Worm (Caenorhabditis elegans) whole organism, L4 larva: ENCODE data around the gene C50B6.7.

Source experiments
- D1046.2 ChIP-seq: fragments of 200-800 bp; sonication (Bioruptor generic); IDR thresholded peaks from 2 replicates; pipeline ENCODE4 v1.3.6; 2022; ENCODE audit warnings: missing genetic modification characterization, missing compliant biosample characterization
- F10B5.3 ChIP-seq: sonication (generic microtip); optimal IDR thresholded peaks from 2 replicates; lab custom pipeline; 2016; ENCODE audit warnings: mild to moderate bottlenecking, missing genetic modification characterization, missing compliant biosample characterization
- F44E2.7 ChIP-seq: fragments of 200-800 bp; sonication (Bioruptor generic); IDR thresholded peaks from 2 replicates; pipeline ENCODE4 v2.1.2; 2022; ENCODE audit warnings: missing genetic modification characterization, missing compliant biosample characterization
- R02D3.7 ChIP-seq: fragments of 150-350 bp; sonication (generic microtip); optimal IDR thresholded peaks from 3 replicates; lab custom pipeline; 2014; ENCODE audit warnings: missing biosample characterization, missing genetic modification characterization
- Y105C5A.15 ChIP-seq: fragments of 200-800 bp; sonication (Bioruptor generic); IDR thresholded peaks from 2 replicates; pipeline ENCODE4 v1.3.6; 2022; ENCODE audit warnings: missing genetic modification characterization, missing compliant biosample characterization
- Y48G9A.11 ChIP-seq: fragments of 200-800 bp; sonication (Bioruptor generic); IDR thresholded peaks from 2 replicates; pipeline ENCODE4 v1.3.6; 2022; ENCODE audit warnings: missing genetic modification reagents, missing genetic modification characterization, missing compliant biosample characterization
- Y75B8A.6 ChIP-seq: fragments of 200-800 bp; sonication (Bioruptor generic); IDR thresholded peaks from 2 replicates; pipeline ENCODE4 v1.3.6; 2022; ENCODE audit warnings: missing genetic modification reagents, missing genetic modification characterization, missing compliant biosample characterization
- ZK337.2 ChIP-seq: fragments of 200-800 bp; sonication (Bioruptor generic); IDR thresholded peaks from 2 replicates; pipeline ENCODE4 v1.3.6; 2022; ENCODE audit warnings: missing genetic modification reagents, missing genetic modification characterization, missing compliant biosample characterization
- aha-1 ChIP-seq: fragments of 150-350 bp; peaks from one replicate; lab custom pipeline; 2014; ENCODE audit warnings: missing biosample characterization, missing genetic modification characterization
- ama-1 ChIP-seq: fragments of 150-350 bp; optimal IDR thresholded peaks from 2 replicates; lab custom pipeline; 2014; ENCODE audit warnings: inconsistent platforms, mixed read lengths
- arid-1 ChIP-seq: fragments of 200-800 bp; sonication (Bioruptor generic); conservative IDR thresholded peaks from 2 replicates; pipeline ENCODE4 v1.3.6; 2022; ENCODE audit warnings: missing genetic modification reagents, missing genetic modification characterization, missing compliant biosample characterization
- ceh-20 ChIP-seq: fragments of 200-800 bp; sonication (Bioruptor generic); IDR thresholded peaks from 2 replicates; pipeline ENCODE4 v1.3.6; 2022; ENCODE audit warnings: missing genetic modification reagents, missing genetic modification characterization, missing compliant biosample characterization
- ceh-28 ChIP-seq: fragments of 150-350 bp; optimal IDR thresholded peaks from 2 replicates; lab custom pipeline; 2014; ENCODE audit warnings: missing biosample characterization, missing genetic modification reagents, missing genetic modification characterization
- ceh-32 ChIP-seq: sonication (generic microtip); optimal IDR thresholded peaks from 2 replicates; lab custom pipeline; 2016; ENCODE audit warnings: mild to moderate bottlenecking, missing genetic modification characterization, missing compliant biosample characterization; ENCODE audit not compliant: poor library complexity
- ceh-82 ChIP-seq: sonication (generic microtip); optimal IDR thresholded peaks from 2 replicates; lab custom pipeline; 2017; ENCODE audit warnings: missing biosample characterization, missing genetic modification characterization
- ces-1 ChIP-seq: fragments of 150-350 bp; sonication (generic microtip); optimal IDR thresholded peaks from 4 replicates; lab custom pipeline; 2014; ENCODE audit warnings: missing biosample characterization, missing genetic modification reagents, missing genetic modification characterization
- ctbp-1 ChIP-seq: fragments of 200-800 bp; sonication (Bioruptor generic); IDR thresholded peaks from 2 replicates; pipeline ENCODE4 v1.3.6; 2022; ENCODE audit warnings: missing genetic modification reagents, missing genetic modification characterization, missing compliant biosample characterization
- daf-12 ChIP-seq: fragments of 150-350 bp; optimal IDR thresholded peaks from 2 replicates; lab custom pipeline; 2014; ENCODE audit warnings: missing biosample characterization, missing genetic modification reagents, missing genetic modification characterization
- dmd-9 ChIP-seq: fragments of 200-800 bp; sonication (Bioruptor generic); IDR thresholded peaks from 2 replicates; pipeline ENCODE4 v1.3.6; 2022; ENCODE audit warnings: missing genetic modification reagents, missing genetic modification characterization, missing compliant biosample characterization
- dpl-1 ChIP-seq: fragments of 150-350 bp; optimal IDR thresholded peaks from 2 replicates; lab custom pipeline; 2014; ENCODE audit warnings: missing biosample characterization, missing genetic modification reagents, missing genetic modification characterization
- duxl-1 ChIP-seq: sonication (generic microtip); optimal IDR thresholded peaks from 2 replicates; lab custom pipeline; 2016; ENCODE audit warnings: mild to moderate bottlenecking, missing genetic modification characterization, moderate library complexity, missing compliant biosample characterization; ENCODE audit not compliant: poor library complexity
- dve-1 ChIP-seq: sonication (generic microtip); optimal IDR thresholded peaks from 2 replicates; lab custom pipeline; 2017; ENCODE audit warnings: antibody characterized with exemption, mild to moderate bottlenecking, missing genetic modification characterization, missing compliant biosample characterization; ENCODE audit not compliant: insufficient read depth
- fkh-10 ChIP-seq: fragments of 150-350 bp; optimal IDR thresholded peaks from 2 replicates; lab custom pipeline; 2014; ENCODE audit warnings: missing biosample characterization, missing genetic modification reagents, missing genetic modification characterization
- fos-1 ChIP-seq: fragments of 150-350 bp; optimal IDR thresholded peaks from 2 replicates; lab custom pipeline; 2014; ENCODE audit warnings: missing biosample characterization, missing genetic modification characterization
- hlh-11 ChIP-seq: fragments of 200-800 bp; sonication (Bioruptor generic); optimal IDR thresholded peaks from 2 replicates; lab custom pipeline; 2018; ENCODE audit warnings: mild to moderate bottlenecking, missing genetic modification characterization, missing compliant biosample characterization
- hlh-30 ChIP-seq: sonication (generic microtip); optimal IDR thresholded peaks from 2 replicates; lab custom pipeline; 2017; ENCODE audit warnings: antibody characterized with exemption, mild to moderate bottlenecking, missing genetic modification characterization, missing compliant biosample characterization; ENCODE audit not compliant: insufficient read depth
- hmg-1.1 ChIP-seq: fragments of 200-800 bp; sonication (Bioruptor generic); IDR thresholded peaks from 2 replicates; pipeline ENCODE4 v1.3.6; 2022; ENCODE audit warnings: missing genetic modification reagents, missing genetic modification characterization, missing compliant biosample characterization
- jun-1 ChIP-seq: fragments of 150-350 bp; optimal IDR thresholded peaks from 2 replicates; lab custom pipeline; 2014; ENCODE audit warnings: missing biosample characterization, missing genetic modification reagents, missing genetic modification characterization
- lim-7 ChIP-seq: fragments of 200-800 bp; sonication (Bioruptor generic); IDR thresholded peaks from 2 replicates; pipeline ENCODE4 v1.3.6; 2022; ENCODE audit warnings: missing genetic modification characterization, missing compliant biosample characterization
- lin-38 ChIP-seq: fragments of 200-800 bp; sonication (Bioruptor generic); IDR thresholded peaks from 2 replicates; pipeline ENCODE4 v1.3.6; 2022; ENCODE audit warnings: missing genetic modification reagents, missing genetic modification characterization, missing compliant biosample characterization
- lsy-2 ChIP-seq, 2 experiments: fragments of 150-350 bp in 1 of 2; sonication (generic microtip) in 1 of 2; optimal IDR thresholded peaks; 2 replicates each; lab custom pipeline; 2014 to 2017; ENCODE audit warnings: missing biosample characterization in 2 of 2, missing genetic modification characterization in 2 of 2
- madf-9 ChIP-seq: fragments of 200-800 bp; sonication (Bioruptor generic); conservative IDR thresholded peaks from 2 replicates; pipeline ENCODE4 v1.3.6; 2022; ENCODE audit warnings: missing genetic modification reagents, missing genetic modification characterization, missing compliant biosample characterization
- mdt-29 ChIP-seq: fragments of 200-800 bp; sonication (Bioruptor generic); IDR thresholded peaks from 2 replicates; pipeline ENCODE4 v1.3.6; 2022; ENCODE audit warnings: missing genetic modification reagents, missing genetic modification characterization, missing compliant biosample characterization
- mep-1 ChIP-seq: fragments of 150-350 bp; sonication (generic microtip); optimal IDR thresholded peaks from 3 replicates; lab custom pipeline; 2014; ENCODE audit warnings: missing biosample characterization, missing genetic modification characterization
- mes-2 ChIP-seq: sonication (generic microtip); optimal IDR thresholded peaks from 2 replicates; lab custom pipeline; 2016; ENCODE audit warnings: missing genotype, mild to moderate bottlenecking, missing genetic modification characterization, missing compliant biosample characterization; ENCODE audit not compliant: poor library complexity, severe bottlenecking
- mxl-2 ChIP-seq: fragments of 200-800 bp; sonication (Bioruptor generic); conservative IDR thresholded peaks from 2 replicates; pipeline ENCODE4 v1.3.6; 2022; ENCODE audit warnings: missing genetic modification reagents, missing genetic modification characterization, missing compliant biosample characterization
- nhr-10 ChIP-seq: fragments of 150-350 bp; optimal IDR thresholded peaks from 2 replicates; lab custom pipeline; 2014; ENCODE audit warnings: missing biosample characterization, missing genetic modification characterization
- nhr-102 ChIP-seq: sonication (generic microtip); optimal IDR thresholded peaks from 2 replicates; lab custom pipeline; 2016; ENCODE audit warnings: mild to moderate bottlenecking, missing genetic modification characterization, moderate library complexity, missing compliant biosample characterization
- nhr-111 ChIP-seq: fragments of 200-800 bp; sonication (Bioruptor generic); optimal IDR thresholded peaks from 2 replicates; lab custom pipeline; 2018; ENCODE audit warnings: mild to moderate bottlenecking, missing genetic modification characterization, missing compliant biosample characterization
- nhr-28 ChIP-seq: fragments of 150-350 bp; optimal IDR thresholded peaks from 2 replicates; lab custom pipeline; 2014; ENCODE audit warnings: missing biosample characterization, missing genetic modification characterization
- nhr-42 ChIP-seq: fragments of 200-800 bp; sonication (Bioruptor generic); IDR thresholded peaks from 2 replicates; pipeline ENCODE4 v1.3.6; 2022; ENCODE audit warnings: missing genetic modification characterization, missing compliant biosample characterization
- nhr-48 ChIP-seq: sonication (generic microtip); optimal IDR thresholded peaks from 2 replicates; lab custom pipeline; 2016; ENCODE audit warnings: mild to moderate bottlenecking, missing genetic modification characterization, missing compliant biosample characterization
- nhr-76 ChIP-seq: fragments of 150-350 bp; optimal IDR thresholded peaks from 2 replicates; lab custom pipeline; 2014; ENCODE audit warnings: missing biosample characterization, missing genetic modification characterization
- nhr-77 ChIP-seq: fragments of 150-350 bp; optimal IDR thresholded peaks from 2 replicates; lab custom pipeline; 2014; ENCODE audit warnings: missing biosample characterization, missing genetic modification characterization
- php-3 ChIP-seq: fragments of 200-800 bp; sonication (Bioruptor generic); IDR thresholded peaks from 2 replicates; pipeline ENCODE4 v1.3.6; 2022; ENCODE audit warnings: missing genetic modification reagents, missing genetic modification characterization, missing compliant biosample characterization
- pqm-1 ChIP-seq: sonication (generic microtip); optimal IDR thresholded peaks from 2 replicates; lab custom pipeline; 2017; ENCODE audit warnings: missing biosample characterization, missing genetic modification characterization
- snpc-4 ChIP-seq: fragments of 150-350 bp; optimal IDR thresholded peaks from 2 replicates; lab custom pipeline; 2014; ENCODE audit warnings: missing biosample characterization, missing genetic modification characterization
- spr-1 ChIP-seq: sonication (generic microtip); optimal IDR thresholded peaks from 2 replicates; lab custom pipeline; 2016; ENCODE audit warnings: mild to moderate bottlenecking, missing genetic modification characterization, missing compliant biosample characterization
- unc-39 ChIP-seq: sonication (generic microtip); optimal IDR thresholded peaks from 2 replicates; lab custom pipeline; 2017; ENCODE audit warnings: missing biosample characterization, missing genetic modification characterization
- unc-62 ChIP-seq, 3 experiments: fragments of 150-350 bp in 1 of 3; sonication (generic microtip); optimal IDR thresholded peaks in 2 of 3; peaks in 1 of 3; 1 replicate in 1 of 3; 2 replicates in 2 of 3; lab custom pipeline; 2014 to 2017; ENCODE audit warnings: missing biosample characterization in 3 of 3, missing genetic modification characterization in 3 of 3, missing genetic modification reagents in 3 of 3, missing genotype in 1 of 3
- zfp-2 ChIP-seq: sonication (generic microtip); optimal IDR thresholded peaks from 2 replicates; lab custom pipeline; 2016; ENCODE audit warnings: mild to moderate bottlenecking, missing genetic modification characterization, missing compliant biosample characterization
- zfp-3 ChIP-seq: fragments of 200-800 bp; sonication (Bioruptor generic); conservative IDR thresholded peaks from 2 replicates; pipeline ENCODE4 v1.3.6; 2022; ENCODE audit warnings: missing genetic modification reagents, missing genetic modification characterization, missing compliant biosample characterization

The C50B6.7 gene

DNA sequence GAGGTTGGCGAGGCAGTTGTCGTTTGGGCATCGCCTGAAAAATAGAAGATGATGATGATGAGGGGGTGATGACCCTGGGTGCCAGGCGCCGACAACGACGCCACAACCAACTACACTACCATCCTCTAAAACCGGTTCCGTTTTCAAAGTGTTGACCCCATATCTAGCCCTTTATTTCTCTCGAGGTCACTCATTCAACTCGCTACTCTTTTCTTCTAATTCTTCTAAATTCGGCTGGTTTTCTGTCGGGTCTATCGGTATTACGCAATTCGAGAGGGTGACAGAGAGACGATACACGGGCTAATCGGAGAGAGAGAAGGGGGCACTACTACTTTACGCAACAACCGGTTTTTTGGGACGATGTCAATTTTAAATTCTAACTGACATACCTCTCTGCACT, 46.6 kb upstream of the C50B6.7 start (continued):
- TF ChIP-seq nhr-76 (no peak), daf-12 (no peak), ces-1 (GFP tag; lab: Kevin White, UChicago) (no peak), hlh-11 (tag; lab: Kevin White, UChicago) (peak; percentile 72), Y75B8A.6 (no peak), Y48G9A.11 (no peak), ama-1 (lab: Kevin White, UChicago) (peak; percentile 46), ZK337.2 (GFP tag; lab: Robert Waterston, UW) (no peak), aha-1 (tag; lab: Kevin White, UChicago) (peak; percentile 96), lin-38 (GFP tag; lab: Robert Waterston, UW) (peak; percentile 38), nhr-102 (tag; lab: Kevin White, UChicago) (peak; percentile 6), zfp-2 (tag; lab: Kevin White, UChicago) (no peak), zfp-3 (no peak), jun-1 (tag; lab: Kevin White, UChicago) (no peak), mdt-29 (no peak), ceh-28 (tag; lab: Kevin White, UChicago) (no peak), ceh-20 (GFP tag; lab: Robert Waterston, UW) (no peak), D1046.2 (GFP tag; lab: Robert Waterston, UW) (no peak), dpl-1 (GFP tag; lab: Kevin White, UChicago) (no peak), nhr-42 (GFP tag; lab: Robert Waterston, UW) (no peak), snpc-4 (tag; lab: Kevin White, UChicago) (no peak), ceh-32 (tag; lab: Kevin White, UChicago) (no peak), dmd-9 (GFP tag; lab: Robert Waterston, UW) (no peak), fkh-10 (GFP tag; lab: Kevin White, UChicago) (no peak), hlh-30 (tag; lab: Kevin White, UChicago) (peak; percentile 56), F44E2.7 (GFP tag; lab: Robert Waterston, UW) (no peak), spr-1 (tag; lab: Kevin White, UChicago) (no peak), mes-2 (tag; lab: Kevin White, UChicago) (peak; percentile 49), madf-9 (GFP tag; lab: Robert Waterston, UW) (no peak), dve-1 (tag; lab: Kevin White, UChicago) (peak; percentile 26), unc-62 (GFP tag; optimal IDR thresholded peaks at IDR 0.05 in 1 of 2; lab: Kevin White, UChicago) (no peak), unc-62 (tag; optimal IDR thresholded peaks at IDR 0.05; lab: Kevin White, UChicago) (no peak), arid-1 (GFP tag; lab: Robert Waterston, UW) (no peak), mxl-2 (no peak), fos-1 (tag; lab: Kevin White, UChicago) (no peak), R02D3.7 (tag; lab: Kevin White, UChicago) (no peak), nhr-48 (tag; lab: Kevin White, UChicago) (peak; percentile 62), F10B5.3 (tag; lab: Kevin White, UChicago) (no peak), ctbp-1 (GFP tag; lab: Robert Waterston, UW) (no peak), nhr-10 (tag; lab: Kevin White, UChicago) (no peak), nhr-77 (tag; lab: Kevin White, UChicago) (no peak), nhr-111 (GFP tag; lab: Kevin White, UChicago) (no peak), lim-7 (GFP tag; lab: Robert Waterston, UW) (no peak), hmg-1.1 (GFP tag; lab: Robert Waterston, UW) (no peak), ceh-82 (tag; lab: Kevin White, UChicago) (no peak), php-3 (GFP tag; lab: Robert Waterston, UW) (no peak), lsy-2 (tag; optimal IDR thresholded peaks at IDR 0.05; lab: Kevin White, UChicago) (peak; percentile 21 to 43), mep-1 (tag; lab: Kevin White, UChicago) (peak; percentile 74), duxl-1 (tag; lab: Kevin White, UChicago) (no peak), nhr-28 (tag; lab: Kevin White, UChicago) (peak; percentile 90), pqm-1 (tag; lab: Kevin White, UChicago) (no peak), unc-39 (tag; lab: Kevin White, UChicago) (no peak), Y105C5A.15 (no peak)
